Worm (Caenorhabditis elegans) whole organism, midembryonic: ENCODE results near the gene T06C12.9.
A peak's percentile ranks its signal among the peaks of the same experiment; 100 is the strongest.
"Not testable (repeated sequence)": the region's sequence is repeated elsewhere in the genome, so short reads cannot be mapped to it uniquely, and the experiment has no call there.

ENCODE experiments used
- T22C8.4 ChIP-seq: fragments of 200-800 bp; sonication (Bioruptor generic); IDR thresholded peaks from 2 replicates; pipeline ENCODE4 v1.3.6; 2022; ENCODE audit warnings: missing genetic modification characterization, missing compliant biosample characterization
- cog-1 ChIP-seq: sonication (generic microtip); optimal IDR thresholded peaks from 2 replicates; lab custom pipeline; 2016; ENCODE audit warnings: missing genetic modification characterization, missing compliant biosample characterization
- flt-1 ChIP-seq: fragments of 200-800 bp; sonication (Bioruptor generic); IDR thresholded peaks from 2 replicates; pipeline ENCODE4 v1.3.6; 2022; ENCODE audit warnings: missing genetic modification characterization, missing compliant biosample characterization
- klf-2 ChIP-seq: fragments of 200-800 bp; sonication (Bioruptor generic); conservative IDR thresholded peaks from 2 replicates; pipeline ENCODE4 v1.3.6; 2022; ENCODE audit warnings: missing genetic modification reagents, missing genetic modification characterization, missing compliant biosample characterization
- med-1 ChIP-seq: sonication (generic microtip); optimal IDR thresholded peaks from 2 replicates; lab custom pipeline; 2017; ENCODE audit warnings: missing genetic modification characterization, mild to moderate bottlenecking, missing compliant biosample characterization, antibody characterized with exemption, missing genetic modification reagents; ENCODE audit not compliant: insufficient read depth
- ref-1 ChIP-seq: fragments of 200-800 bp; sonication (Bioruptor generic); conservative IDR thresholded peaks from 2 replicates; pipeline ENCODE4 v1.3.6; 2022; ENCODE audit warnings: missing genetic modification reagents, missing genetic modification characterization, missing compliant biosample characterization
- tab-1 ChIP-seq: fragments of 200-800 bp; sonication (Bioruptor generic); IDR thresholded peaks from 2 replicates; pipeline ENCODE4 v1.3.6; 2022; ENCODE audit warnings: missing genetic modification characterization, missing compliant biosample characterization
- ztf-23 ChIP-seq: fragments of 200-800 bp; sonication (Bioruptor generic); IDR thresholded peaks from 2 replicates; pipeline ENCODE4 v1.3.6; 2022; ENCODE audit warnings: missing genetic modification reagents, missing genetic modification characterization, missing compliant biosample characterization
- ztf-29 ChIP-seq: fragments of 200-800 bp; sonication (Bioruptor generic); IDR thresholded peaks from 2 replicates; pipeline ENCODE4 v1.3.6; 2022; ENCODE audit warnings: missing genetic modification reagents, missing genetic modification characterization, missing compliant biosample characterization

Gene T06C12.9

DNA sequence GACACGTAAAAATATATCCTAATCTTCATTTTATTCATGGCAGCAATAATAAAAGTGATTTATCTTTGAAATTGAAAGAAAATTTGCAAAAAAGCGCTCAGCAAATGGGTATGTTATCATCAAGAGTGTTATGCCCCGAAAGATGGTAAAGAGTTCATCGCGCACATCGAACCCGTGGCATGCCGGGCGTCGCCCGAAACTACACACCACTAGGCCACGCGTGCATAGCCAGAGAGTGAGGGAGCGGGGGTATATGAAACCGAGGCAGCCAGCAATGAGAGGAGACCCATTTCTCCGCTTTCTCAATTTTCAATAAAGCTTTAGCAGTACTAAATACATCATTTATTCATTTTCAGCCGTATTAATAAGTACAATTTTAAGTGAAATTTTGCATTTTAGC is 12.1 kb downstream of the T06C12.9 start:
- TF ChIP-seq med-1 (GFP tag; lab: Kevin White, UChicago): peak; percentile 91
- TF ChIP-seq ztf-29 (GFP tag; lab: Robert Waterston, UW): peak; percentile 100
- peak; percentile 99 for TF ChIP-seq flt-1
- TF ChIP-seq ztf-23 (GFP tag; lab: Robert Waterston, UW): peak; percentile 99
- TF ChIP-seq cog-1: peak; percentile 96
- TF ChIP-seq T22C8.4 (GFP tag; lab: Robert Waterston, UW): peak; percentile 99
- TF ChIP-seq ref-1 (GFP tag; lab: Robert Waterston, UW): peak; percentile 100
- TF ChIP-seq klf-2 (GFP tag; lab: Robert Waterston, UW): peak; percentile 99
- peak; percentile 100 for TF ChIP-seq tab-1

DNA sequence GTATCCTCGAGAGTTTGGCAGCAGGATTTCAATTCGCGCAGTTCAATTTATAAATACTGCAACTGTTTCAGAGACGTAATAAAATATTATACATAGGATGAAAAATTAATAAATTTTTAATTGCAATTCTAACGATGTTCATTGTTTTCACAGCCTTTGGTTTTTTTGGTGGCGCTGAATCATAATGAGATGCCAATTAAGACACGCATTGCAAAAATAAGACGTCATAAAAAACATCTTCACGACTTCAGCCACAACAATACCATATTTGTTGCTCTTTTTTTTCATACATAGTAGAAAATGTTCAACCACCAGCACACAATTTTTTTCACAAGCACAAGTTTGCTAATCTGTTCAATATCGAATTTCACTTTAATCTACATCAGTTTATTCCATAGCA is 13.6 kb downstream of the T06C12.9 start, which contains the start of gene str-56:
Gene str-56 (plus strand): TSS at position 301 of the 400 bp plus-strand sequence.
- TF ChIP-seq ztf-29 (GFP tag; lab: Robert Waterston, UW): no peak
- TF ChIP-seq ref-1 (GFP tag; lab: Robert Waterston, UW): no peak
- TF ChIP-seq tab-1: no peak
- TF ChIP-seq T22C8.4 (GFP tag; lab: Robert Waterston, UW): no peak
- TF ChIP-seq ztf-23 (GFP tag; lab: Robert Waterston, UW): no peak
- no peak for TF ChIP-seq med-1 (GFP tag; lab: Kevin White, UChicago)
- TF ChIP-seq cog-1: no peak
- TF ChIP-seq flt-1: no peak
- TF ChIP-seq klf-2 (GFP tag; lab: Robert Waterston, UW): no peak

ce11 chrV:15870356-15870755 is 15.5 kb downstream of the T06C12.9 start, which contains the start of gene str-57:
Gene str-57, plus strand, starts transcription at chrV:15870656.
- TF ChIP-seq cog-1 (no peak), flt-1 (no peak)

- TF ChIP-seq flt-1 (no peak), cog-1 (no peak), klf-2 (GFP tag; lab: Robert Waterston, UW) (no peak), ztf-23 (GFP tag; lab: Robert Waterston, UW) (no peak), ztf-29 (GFP tag; lab: Robert Waterston, UW) (no peak)
Observed at ce11 chrV:15867373-15867772, 18.5 kb downstream of the T06C12.9 start, which contains the start of gene fbxa-197. Gene fbxa-197, plus strand, starts transcription at chrV:15867673.

- TF ChIP-seq T22C8.4 (GFP tag; lab: Robert Waterston, UW) (no peak), flt-1 (no peak)
Observed at ce11 chrV:15865839-15866238, 20.0 kb downstream of the T06C12.9 start, which contains the start of gene srh-293. Gene srh-293, plus strand, starts transcription at chrV:15866139.

- TF ChIP-seq tab-1: no peak
- no peak for TF ChIP-seq T22C8.4 (GFP tag; lab: Robert Waterston, UW)
- no peak for TF ChIP-seq klf-2 (GFP tag; lab: Robert Waterston, UW)
- TF ChIP-seq med-1 (GFP tag; lab: Kevin White, UChicago): no peak
- TF ChIP-seq ztf-29 (GFP tag; lab: Robert Waterston, UW): no peak
- no peak for TF ChIP-seq ref-1 (GFP tag; lab: Robert Waterston, UW)
- no peak for TF ChIP-seq flt-1
- TF ChIP-seq cog-1: no peak
- TF ChIP-seq ztf-23 (GFP tag; lab: Robert Waterston, UW): no peak
Observed at ce11 chrV:15863042-15863441, 22.8 kb downstream of the T06C12.9 start, which contains the start of gene srh-299. Gene srh-299, plus strand, starts transcription at chrV:15863342.

DNA sequence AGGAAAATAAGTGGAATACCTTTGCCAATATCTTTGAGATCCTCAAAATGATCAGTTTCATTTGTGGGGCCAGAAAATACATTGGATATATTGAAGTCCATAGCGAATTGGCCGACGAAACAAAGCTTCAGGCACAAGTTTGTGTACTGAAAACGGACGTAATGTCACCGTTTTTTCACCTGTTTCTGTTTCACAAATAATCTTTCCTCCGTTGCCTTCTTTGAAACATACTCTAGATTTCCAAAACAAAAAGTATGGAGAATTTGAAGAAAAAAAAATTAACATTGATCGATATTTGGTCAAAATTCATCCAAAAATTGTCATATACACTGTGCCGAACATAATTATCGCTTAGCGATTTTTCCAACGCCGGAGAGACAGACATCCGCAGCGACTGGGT is 23.3 kb downstream of the T06C12.9 start, which contains the start of gene srz-12:
Gene srz-12 (minus strand): TSS at position 101 of the 400 bp plus-strand sequence.
- no peak for TF ChIP-seq med-1 (GFP tag; lab: Kevin White, UChicago)
- no peak for TF ChIP-seq flt-1

- TF ChIP-seq cog-1 (no peak), ztf-29 (GFP tag; lab: Robert Waterston, UW) (no peak), T22C8.4 (GFP tag; lab: Robert Waterston, UW) (no peak), flt-1 (no peak), ztf-23 (GFP tag; lab: Robert Waterston, UW) (no peak), ref-1 (GFP tag; lab: Robert Waterston, UW) (no peak), med-1 (GFP tag; lab: Kevin White, UChicago) (no peak)
Observed at ce11 chrV:15858292-15858691, 27.6 kb downstream of the T06C12.9 start, which contains the start of gene srh-148. Gene srh-148, minus strand, starts transcription at chrV:15858392.

ce11 chrV:15850276-15850811 is 35.5 kb downstream of the T06C12.9 start, which contains the start of gene srh-147:
Gene srh-147, minus strand, starts transcription at chrV:15850326.
- not testable (repeated sequence) for TF ChIP-seq tab-1; ztf-29 (GFP tag; lab: Robert Waterston, UW); klf-2 (GFP tag; lab: Robert Waterston, UW)

- no peak for TF ChIP-seq ref-1 (GFP tag; lab: Robert Waterston, UW)
- TF ChIP-seq med-1 (GFP tag; lab: Kevin White, UChicago): no peak
- no peak for TF ChIP-seq cog-1
- TF ChIP-seq ztf-29 (GFP tag; lab: Robert Waterston, UW): no peak
Observed at ce11 chrV:15841095-15841494, 44.8 kb downstream of the T06C12.9 start, which contains the start of gene srh-149. Gene srh-149, minus strand, starts transcription at chrV:15841195.
